Fruit fly (Drosophila melanogaster) whole organism, prepupa: ENCODE data around the gene CG43179.

Source experiments
- Blimp-1 ChIP-seq: fragments of 200-800 bp; sonication (Bioruptor generic); optimal IDR thresholded peaks from 3 replicates; lab custom pipeline; 2017; ENCODE audit warnings: missing biosample characterization, missing genetic modification characterization, mild to moderate bottlenecking, moderate library complexity, missing genetic modification reagents
- CG15336 ChIP-seq: fragments of 200-800 bp; sonication (Bioruptor generic); IDR thresholded peaks from 2 replicates; pipeline ENCODE4 v1.3.6; 2022; ENCODE audit warnings: missing biosample characterization, missing genetic modification characterization
- CG6276 ChIP-seq: fragments of 200-800 bp; sonication (Bioruptor generic); optimal IDR thresholded peaks from 2 replicates; lab custom pipeline; 2017; ENCODE audit warnings: missing biosample characterization, mild to moderate bottlenecking, missing genetic modification characterization
- Gug ChIP-seq: fragments of 200-800 bp; sonication (Bioruptor generic); IDR thresholded peaks from 2 replicates; pipeline ENCODE4 v1.3.6; 2022; ENCODE audit warnings: missing biosample characterization, missing genetic modification characterization
- Met ChIP-seq: fragments of 200-800 bp; sonication (Bioruptor generic); optimal IDR thresholded peaks from 3 replicates; lab custom pipeline; 2016; ENCODE audit warnings: missing biosample characterization, missing genetic modification characterization
- OdsH ChIP-seq: fragments of 200-800 bp; sonication (Bioruptor generic); optimal IDR thresholded peaks from 3 replicates; lab custom pipeline; 2016; ENCODE audit warnings: missing biosample characterization, missing genetic modification characterization
- Sox15 ChIP-seq: fragments of 200-800 bp; sonication (Bioruptor generic); optimal IDR thresholded peaks from 3 replicates; lab custom pipeline; 2016; ENCODE audit warnings: missing biosample characterization, missing genetic modification characterization
- cyc ChIP-seq: fragments of 200-800 bp; sonication (Bioruptor generic); optimal IDR thresholded peaks from 3 replicates; lab custom pipeline; 2016; ENCODE audit warnings: missing biosample characterization, missing genetic modification characterization
- lz ChIP-seq: fragments of 200-800 bp; sonication (Bioruptor generic); optimal IDR thresholded peaks from 3 replicates; lab custom pipeline; 2016; ENCODE audit warnings: missing biosample characterization, missing genetic modification characterization
- pdm3 ChIP-seq: fragments of 200-800 bp; sonication (Bioruptor generic); optimal IDR thresholded peaks from 3 replicates; lab custom pipeline; 2016; ENCODE audit warnings: missing biosample characterization, missing genetic modification characterization
- spab ChIP-seq: fragments of 200-800 bp; sonication (Bioruptor generic); optimal IDR thresholded peaks from 2 replicates; lab custom pipeline; 2017; ENCODE audit warnings: missing biosample characterization, mild to moderate bottlenecking, missing genetic modification characterization, missing genetic modification reagents

DNA sequence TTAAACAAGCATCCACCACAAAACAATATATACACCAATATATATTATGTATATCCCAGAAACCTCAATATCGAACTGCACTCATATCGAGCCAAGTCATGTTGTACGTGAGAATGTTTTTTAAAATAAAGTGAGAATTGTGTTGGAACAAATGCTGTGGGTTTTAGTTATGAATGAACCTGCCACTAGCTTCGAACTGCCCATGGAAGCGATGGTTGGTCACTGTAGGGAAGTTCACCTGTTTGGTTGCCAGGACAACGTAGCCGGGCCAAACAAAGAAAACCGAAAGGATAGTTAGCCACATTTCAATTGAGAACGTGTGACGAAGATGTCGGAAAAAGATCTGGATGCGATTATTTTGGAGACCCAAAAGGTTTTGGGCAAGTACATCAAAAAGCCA, 46.2 kb downstream of the CG43179 start, which contains the start of gene IFT54:
- TF ChIP-seq Gug (GFP tag; lab: Robert Waterston, UW) (no peak), cyc (no peak), Met (GFP tag; lab: Kevin White, UChicago) (no peak), CG15336 (GFP tag; lab: Robert Waterston, UW) (no peak), Blimp-1 (GFP tag; lab: Kevin White, UChicago) (no peak), lz (GFP tag; lab: Kevin White, UChicago) (no peak), OdsH (GFP tag; lab: Kevin White, UChicago) (no peak), pdm3 (no peak), CG6276 (no peak), spab (no peak), Sox15 (GFP tag; lab: Kevin White, UChicago) (no peak)
